Worm (Caenorhabditis elegans) whole organism, L4 larva: ENCODE measurements around the gene tmed-1.

Source experiments
- F26F4.8 ChIP-seq: fragments of 200-800 bp; sonication (Bioruptor generic); conservative IDR thresholded peaks from 2 replicates; pipeline ENCODE4 v1.3.6; 2022; ENCODE audit warnings: missing genetic modification characterization, missing compliant biosample characterization
- F37D6.2 ChIP-seq: sonication (generic microtip); optimal IDR thresholded peaks from 2 replicates; lab custom pipeline; 2016; ENCODE audit warnings: mild to moderate bottlenecking, missing genetic modification characterization, missing compliant biosample characterization
- F49E8.2 ChIP-seq: sonication (generic microtip); optimal IDR thresholded peaks from 2 replicates; lab custom pipeline; 2016; ENCODE audit warnings: missing compliant biosample characterization, mild to moderate bottlenecking, missing genetic modification characterization, borderline replicate concordance
- Y48G9A.11 ChIP-seq: fragments of 200-800 bp; sonication (Bioruptor generic); IDR thresholded peaks from 2 replicates; pipeline ENCODE4 v1.3.6; 2022; ENCODE audit warnings: missing genetic modification reagents, missing genetic modification characterization, missing compliant biosample characterization
- Y5F2A.4 ChIP-seq: fragments of 200-800 bp; sonication (Bioruptor generic); optimal IDR thresholded peaks from 2 replicates; lab custom pipeline; 2018; ENCODE audit warnings: mild to moderate bottlenecking, missing genetic modification characterization, missing compliant biosample characterization
- ZK337.2 ChIP-seq: fragments of 200-800 bp; sonication (Bioruptor generic); IDR thresholded peaks from 2 replicates; pipeline ENCODE4 v1.3.6; 2022; ENCODE audit warnings: missing genetic modification reagents, missing genetic modification characterization, missing compliant biosample characterization
- ZK546.5 ChIP-seq, 2 experiments: sonication (generic microtip); optimal IDR thresholded peaks; 2 replicates each; lab custom pipeline; 2017; ENCODE audit warnings: missing biosample characterization in 2 of 2, missing genetic modification characterization in 2 of 2
- ama-1 ChIP-seq: fragments of 150-350 bp; optimal IDR thresholded peaks from 2 replicates; lab custom pipeline; 2014; ENCODE audit warnings: inconsistent platforms, mixed read lengths
- ceh-28 ChIP-seq: fragments of 150-350 bp; optimal IDR thresholded peaks from 2 replicates; lab custom pipeline; 2014; ENCODE audit warnings: missing biosample characterization, missing genetic modification reagents, missing genetic modification characterization
- ceh-32 ChIP-seq: sonication (generic microtip); optimal IDR thresholded peaks from 2 replicates; lab custom pipeline; 2016; ENCODE audit warnings: mild to moderate bottlenecking, missing genetic modification characterization, missing compliant biosample characterization; ENCODE audit not compliant: poor library complexity
- ceh-62 ChIP-seq: sonication (generic microtip); optimal IDR thresholded peaks from 2 replicates; lab custom pipeline; 2017; ENCODE audit warnings: missing biosample characterization, missing genetic modification characterization
- cey-2 ChIP-seq: sonication (generic microtip); optimal IDR thresholded peaks from 3 replicates; lab custom pipeline; 2017; ENCODE audit warnings: missing genetic modification characterization, mild to moderate bottlenecking, missing compliant biosample characterization, antibody characterized with exemption, borderline replicate concordance; ENCODE audit not compliant: insufficient read depth
- daf-12 ChIP-seq: fragments of 150-350 bp; optimal IDR thresholded peaks from 2 replicates; lab custom pipeline; 2014; ENCODE audit warnings: missing biosample characterization, missing genetic modification reagents, missing genetic modification characterization
- daf-19 ChIP-seq: fragments of 200-800 bp; sonication (Bioruptor generic); conservative IDR thresholded peaks from 2 replicates; pipeline ENCODE4 v1.3.6; 2022; ENCODE audit warnings: missing genetic modification characterization, missing compliant biosample characterization
- dmd-9 ChIP-seq: fragments of 200-800 bp; sonication (Bioruptor generic); IDR thresholded peaks from 2 replicates; pipeline ENCODE4 v1.3.6; 2022; ENCODE audit warnings: missing genetic modification reagents, missing genetic modification characterization, missing compliant biosample characterization
- dve-1 ChIP-seq: sonication (generic microtip); optimal IDR thresholded peaks from 2 replicates; lab custom pipeline; 2017; ENCODE audit warnings: antibody characterized with exemption, mild to moderate bottlenecking, missing genetic modification characterization, missing compliant biosample characterization; ENCODE audit not compliant: insufficient read depth
- egl-43 ChIP-seq: fragments of 200-800 bp; sonication (Bioruptor generic); IDR thresholded peaks from 2 replicates; pipeline ENCODE4 v1.3.6; 2022; ENCODE audit warnings: missing genetic modification reagents, missing genetic modification characterization, missing compliant biosample characterization
- fkh-10 ChIP-seq: fragments of 150-350 bp; optimal IDR thresholded peaks from 2 replicates; lab custom pipeline; 2014; ENCODE audit warnings: missing biosample characterization, missing genetic modification reagents, missing genetic modification characterization
- lin-13 ChIP-seq: fragments of 150-350 bp; optimal IDR thresholded peaks from 2 replicates; lab custom pipeline; 2014; ENCODE audit warnings: missing biosample characterization, missing genetic modification reagents, missing genetic modification characterization
- lin-29 ChIP-seq: fragments of 200-800 bp; sonication (Bioruptor generic); IDR thresholded peaks from 2 replicates; pipeline ENCODE4 v1.3.6; 2022; ENCODE audit warnings: missing genetic modification reagents, missing genetic modification characterization, missing compliant biosample characterization
- lin-39 ChIP-seq: fragments of 150-350 bp; optimal IDR thresholded peaks from 2 replicates; lab custom pipeline; 2014; ENCODE audit warnings: missing biosample characterization, missing genetic modification reagents, missing genetic modification characterization
- madf-5 ChIP-seq, 2 experiments: fragments of 200-800 bp; sonication (Bioruptor generic); IDR thresholded peaks; 2 replicates each; pipeline ENCODE4 v1.3.6; 2022; ENCODE audit warnings: missing compliant biosample characterization in 2 of 2, missing genetic modification characterization in 2 of 2
- madf-9 ChIP-seq: fragments of 200-800 bp; sonication (Bioruptor generic); conservative IDR thresholded peaks from 2 replicates; pipeline ENCODE4 v1.3.6; 2022; ENCODE audit warnings: missing genetic modification reagents, missing genetic modification characterization, missing compliant biosample characterization
- mdl-1 ChIP-seq, 2 experiments: fragments of 150-350 bp in 1 of 2; sonication (generic microtip) in 1 of 2; optimal IDR thresholded peaks; 2 replicates each; lab custom pipeline; 2014 to 2017; ENCODE audit warnings: missing biosample characterization in 2 of 2, missing genetic modification characterization in 2 of 2
- mdt-29 ChIP-seq: fragments of 200-800 bp; sonication (Bioruptor generic); IDR thresholded peaks from 2 replicates; pipeline ENCODE4 v1.3.6; 2022; ENCODE audit warnings: missing genetic modification reagents, missing genetic modification characterization, missing compliant biosample characterization
- mep-1 ChIP-seq: fragments of 150-350 bp; sonication (generic microtip); optimal IDR thresholded peaks from 3 replicates; lab custom pipeline; 2014; ENCODE audit warnings: missing biosample characterization, missing genetic modification characterization
- mes-2 ChIP-seq: sonication (generic microtip); optimal IDR thresholded peaks from 2 replicates; lab custom pipeline; 2016; ENCODE audit warnings: missing genotype, mild to moderate bottlenecking, missing genetic modification characterization, missing compliant biosample characterization; ENCODE audit not compliant: poor library complexity, severe bottlenecking
- mxl-2 ChIP-seq: fragments of 200-800 bp; sonication (Bioruptor generic); conservative IDR thresholded peaks from 2 replicates; pipeline ENCODE4 v1.3.6; 2022; ENCODE audit warnings: missing genetic modification reagents, missing genetic modification characterization, missing compliant biosample characterization
- mxl-3 ChIP-seq: fragments of 200-800 bp; sonication (Bioruptor generic); optimal IDR thresholded peaks from 2 replicates; lab custom pipeline; 2018; ENCODE audit warnings: mild to moderate bottlenecking, missing genetic modification characterization, missing compliant biosample characterization
- nhr-10 ChIP-seq: fragments of 150-350 bp; optimal IDR thresholded peaks from 2 replicates; lab custom pipeline; 2014; ENCODE audit warnings: missing biosample characterization, missing genetic modification characterization
- nhr-102 ChIP-seq: sonication (generic microtip); optimal IDR thresholded peaks from 2 replicates; lab custom pipeline; 2016; ENCODE audit warnings: mild to moderate bottlenecking, missing genetic modification characterization, moderate library complexity, missing compliant biosample characterization
- nhr-11 ChIP-seq: fragments of 150-350 bp; optimal IDR thresholded peaks from 2 replicates; lab custom pipeline; 2014; ENCODE audit warnings: missing biosample characterization, missing genetic modification characterization
- nhr-237 ChIP-seq: sonication (generic microtip); optimal IDR thresholded peaks from 2 replicates; lab custom pipeline; 2017; ENCODE audit warnings: missing biosample characterization, missing genetic modification characterization
- nhr-28 ChIP-seq: fragments of 150-350 bp; optimal IDR thresholded peaks from 2 replicates; lab custom pipeline; 2014; ENCODE audit warnings: missing biosample characterization, missing genetic modification characterization
- nhr-41 ChIP-seq: fragments of 200-800 bp; sonication (Bioruptor generic); IDR thresholded peaks from 2 replicates; pipeline ENCODE4 v1.3.6; 2022; ENCODE audit warnings: missing genetic modification reagents, missing genetic modification characterization, missing compliant biosample characterization
- nhr-42 ChIP-seq: fragments of 200-800 bp; sonication (Bioruptor generic); IDR thresholded peaks from 2 replicates; pipeline ENCODE4 v1.3.6; 2022; ENCODE audit warnings: missing genetic modification characterization, missing compliant biosample characterization
- nhr-76 ChIP-seq: fragments of 150-350 bp; optimal IDR thresholded peaks from 2 replicates; lab custom pipeline; 2014; ENCODE audit warnings: missing biosample characterization, missing genetic modification characterization
- pha-4 ChIP-seq, 2 experiments: fragments of 150-350 bp in 1 of 2; fragments of 200-800 bp in 1 of 2; sonication (Bioruptor generic) in 1 of 2; IDR thresholded peaks in 1 of 2; optimal IDR thresholded peaks in 1 of 2; 2 replicates each; pipeline versions ENCODE4 v1.3.6 to Lab custom; 2014 to 2022; ENCODE audit warnings: missing genetic modification characterization in 2 of 2, missing genetic modification reagents in 2 of 2, missing biosample characterization in 1 of 2, missing compliant biosample characterization in 1 of 2
- php-3 ChIP-seq: fragments of 200-800 bp; sonication (Bioruptor generic); IDR thresholded peaks from 2 replicates; pipeline ENCODE4 v1.3.6; 2022; ENCODE audit warnings: missing genetic modification reagents, missing genetic modification characterization, missing compliant biosample characterization
- rbr-2 ChIP-seq: sonication (generic microtip); optimal IDR thresholded peaks from 2 replicates; lab custom pipeline; 2016; ENCODE audit warnings: missing genotype, missing genetic modification characterization, missing compliant biosample characterization
- set-16 ChIP-seq: fragments of 200-800 bp; sonication (Bioruptor generic); IDR thresholded peaks from 2 replicates; pipeline ENCODE4 v1.3.6; 2022; ENCODE audit warnings: missing genetic modification reagents, missing genetic modification characterization, missing compliant biosample characterization
- snpc-1.2 ChIP-seq: fragments of 200-800 bp; sonication (Bioruptor generic); IDR thresholded peaks from 2 replicates; pipeline ENCODE4 v1.3.6; 2022; ENCODE audit warnings: missing genetic modification reagents, missing genetic modification characterization, missing compliant biosample characterization
- spr-1 ChIP-seq: sonication (generic microtip); optimal IDR thresholded peaks from 2 replicates; lab custom pipeline; 2016; ENCODE audit warnings: mild to moderate bottlenecking, missing genetic modification characterization, missing compliant biosample characterization
- tag-97 ChIP-seq: fragments of 200-800 bp; sonication (Bioruptor generic); IDR thresholded peaks from 2 replicates; pipeline ENCODE4 v1.3.6; 2022; ENCODE audit warnings: missing genetic modification characterization, missing compliant biosample characterization
- unc-130 ChIP-seq: sonication (generic microtip); optimal IDR thresholded peaks from 2 replicates; lab custom pipeline; 2016; ENCODE audit warnings: missing genetic modification reagents, missing genetic modification characterization, missing compliant biosample characterization
- unc-39 ChIP-seq: sonication (generic microtip); optimal IDR thresholded peaks from 2 replicates; lab custom pipeline; 2017; ENCODE audit warnings: missing biosample characterization, missing genetic modification characterization
- unc-62 ChIP-seq, 3 experiments: fragments of 150-350 bp in 1 of 3; sonication (generic microtip); optimal IDR thresholded peaks in 2 of 3; peaks in 1 of 3; 1 replicate in 1 of 3; 2 replicates in 2 of 3; lab custom pipeline; 2014 to 2017; ENCODE audit warnings: missing biosample characterization in 3 of 3, missing genetic modification characterization in 3 of 3, missing genetic modification reagents in 3 of 3, missing genotype in 1 of 3
- zag-1 ChIP-seq: fragments of 150-350 bp; optimal IDR thresholded peaks from 2 replicates; lab custom pipeline; 2014; ENCODE audit warnings: missing biosample characterization, missing genetic modification characterization
- zfp-2 ChIP-seq: sonication (generic microtip); optimal IDR thresholded peaks from 2 replicates; lab custom pipeline; 2016; ENCODE audit warnings: mild to moderate bottlenecking, missing genetic modification characterization, missing compliant biosample characterization
- zfp-3 ChIP-seq: fragments of 200-800 bp; sonication (Bioruptor generic); conservative IDR thresholded peaks from 2 replicates; pipeline ENCODE4 v1.3.6; 2022; ENCODE audit warnings: missing genetic modification reagents, missing genetic modification characterization, missing compliant biosample characterization

tmed-1 gene

DNA sequence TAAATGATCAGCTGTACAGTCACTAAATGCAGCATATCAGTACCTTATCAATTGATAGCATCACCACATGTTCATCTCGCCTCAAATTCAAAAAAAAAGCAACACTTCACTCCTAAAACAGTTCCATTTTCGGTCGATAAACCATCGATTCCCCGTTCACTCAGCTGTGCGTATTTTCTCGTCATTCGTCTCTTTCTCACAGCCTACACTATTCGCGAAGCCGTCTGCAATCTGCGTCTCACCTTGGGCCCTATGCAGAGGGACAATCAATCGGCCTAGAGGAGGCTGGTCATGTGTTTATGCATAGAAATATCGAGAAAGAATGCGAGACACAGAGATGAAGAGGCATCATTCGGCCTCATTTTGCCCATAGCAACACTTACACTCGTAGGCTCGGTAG is 45.6 kb downstream of the tmed-1 start (continued):
- TF ChIP-seq ZK546.5 (tag; optimal IDR thresholded peaks at IDR 0.05; lab: Kevin White, UChicago): peak in 1 of 2 experiments; percentile 48
- TF ChIP-seq zag-1 (tag; lab: Kevin White, UChicago): no peak
- no peak for TF ChIP-seq madf-5 (GFP tag; IDR thresholded peaks at IDR 0.05; lab: Robert Waterston, UW)
- peak; percentile 22 for TF ChIP-seq unc-130
- no peak for TF ChIP-seq Y48G9A.11 (GFP tag; lab: Robert Waterston, UW)
- no peak for TF ChIP-seq zfp-2 (tag; lab: Kevin White, UChicago)
- TF ChIP-seq lin-29 (GFP tag; lab: Robert Waterston, UW): no peak
- TF ChIP-seq php-3 (GFP tag; lab: Robert Waterston, UW): peak; percentile 77
- TF ChIP-seq ceh-32 (tag; lab: Kevin White, UChicago): no peak
- peak; percentile 85 for TF ChIP-seq ceh-28 (tag; lab: Kevin White, UChicago)
- TF ChIP-seq mxl-2 (GFP tag; lab: Robert Waterston, UW): no peak
- TF ChIP-seq nhr-76 (tag; lab: Kevin White, UChicago): no peak
- TF ChIP-seq F37D6.2 (tag; lab: Kevin White, UChicago): peak; percentile 23
- peak; percentile 37 for TF ChIP-seq ama-1 (lab: Kevin White, UChicago)
- TF ChIP-seq nhr-10 (tag; lab: Kevin White, UChicago): peak; percentile 93
- TF ChIP-seq F26F4.8 (GFP tag; lab: Robert Waterston, UW): no peak
- TF ChIP-seq F49E8.2 (tag; lab: Kevin White, UChicago): no peak
- TF ChIP-seq mes-2 (tag; lab: Kevin White, UChicago): peak; percentile 74
- no peak for TF ChIP-seq fkh-10 (GFP tag; lab: Kevin White, UChicago)
- no peak for TF ChIP-seq unc-62 (GFP tag; optimal IDR thresholded peaks at IDR 0.05 in 1 of 2; lab: Kevin White, UChicago)
- TF ChIP-seq unc-62 (tag; optimal IDR thresholded peaks at IDR 0.05; lab: Kevin White, UChicago): no peak
- TF ChIP-seq unc-39 (tag; lab: Kevin White, UChicago): no peak
- TF ChIP-seq nhr-11 (tag; lab: Kevin White, UChicago): peak; percentile 91
- peak; percentile 94 for TF ChIP-seq mep-1 (tag; lab: Kevin White, UChicago)
- no peak for TF ChIP-seq snpc-1.2 (GFP tag; lab: Robert Waterston, UW)
- peak; percentile 85 for TF ChIP-seq lin-13 (GFP tag; lab: Kevin White, UChicago)
- peak; percentile 88 for TF ChIP-seq mdt-29 (GFP tag; lab: Robert Waterston, UW)
- TF ChIP-seq pha-4 (GFP tag; IDR thresholded peaks at IDR 0.05; lab: Robert Waterston, UW): peak; percentile 57; the same call in 1 of the 2 replicates
- TF ChIP-seq pha-4 (tag; optimal IDR thresholded peaks at IDR 0.05; lab: Kevin White, UChicago): no peak
- peak; percentile 66; the same call in 1 of the 2 replicates for TF ChIP-seq nhr-42 (GFP tag; lab: Robert Waterston, UW)
- no peak for TF ChIP-seq tag-97
- no peak for TF ChIP-seq madf-9 (GFP tag; lab: Robert Waterston, UW)
- peak; percentile 71 for TF ChIP-seq egl-43 (GFP tag; lab: Robert Waterston, UW)
- peak; percentile 91 for TF ChIP-seq mxl-3
- TF ChIP-seq Y5F2A.4 (GFP tag; lab: Kevin White, UChicago): no peak
- TF ChIP-seq daf-12 (tag; lab: Kevin White, UChicago): no peak
- TF ChIP-seq spr-1: peak; percentile 67
- TF ChIP-seq ceh-62: no peak
- TF ChIP-seq daf-19: no peak
- no peak for TF ChIP-seq nhr-237 (tag; lab: Kevin White, UChicago)
- peak; percentile 62 for TF ChIP-seq set-16
- peak; percentile 76 for TF ChIP-seq zfp-3
- TF ChIP-seq dve-1: peak; percentile 96
- TF ChIP-seq nhr-41: peak; percentile 20; the same call in 1 of the 2 replicates
- no peak for TF ChIP-seq ZK337.2 (GFP tag; lab: Robert Waterston, UW)
- TF ChIP-seq lin-39 (tag; lab: Kevin White, UChicago): no peak
- TF ChIP-seq nhr-28: peak; percentile 89
- TF ChIP-seq cey-2 (tag; lab: Kevin White, UChicago): peak; percentile 33
- peak in 1 of 2 experiments; percentile 70 for TF ChIP-seq mdl-1 (tag; optimal IDR thresholded peaks at IDR 0.05; lab: Kevin White, UChicago)
- TF ChIP-seq rbr-2 (tag; lab: Kevin White, UChicago): peak; percentile 83
- TF ChIP-seq dmd-9: 0 out of 2 replicates have a peak, but pooled peaks have one; percentile 46
- TF ChIP-seq nhr-102: peak; percentile 87
